Worm (Caenorhabditis elegans) whole organism, L3 larva: ENCODE data around the gene F17E9.15.

ENCODE experiments used
- aly-2 ChIP-seq: fragments of 150-350 bp; optimal IDR thresholded peaks from 2 replicates; lab custom pipeline; 2014; ENCODE audit warnings: missing biosample characterization, missing genetic modification characterization
- ama-1 ChIP-seq: fragments of 150-350 bp; optimal IDR thresholded peaks from 2 replicates; lab custom pipeline; 2018
- ceh-16 ChIP-seq: sonication (generic microtip); optimal IDR thresholded peaks from 2 replicates; lab custom pipeline; 2017; ENCODE audit warnings: missing biosample characterization, missing genetic modification characterization
- elt-1 ChIP-seq: fragments of 150-350 bp; optimal IDR thresholded peaks from 2 replicates; lab custom pipeline; 2014; ENCODE audit warnings: missing biosample characterization, missing genetic modification characterization
- fkh-10 ChIP-seq: sonication (generic microtip); optimal IDR thresholded peaks from 2 replicates; lab custom pipeline; 2017; ENCODE audit warnings: missing biosample characterization, missing genetic modification reagents, missing genetic modification characterization
- fos-1 ChIP-seq: fragments of 150-350 bp; optimal IDR thresholded peaks from 2 replicates; lab custom pipeline; 2014; ENCODE audit warnings: missing biosample characterization, missing genetic modification characterization
- mdl-1 ChIP-seq: fragments of 150-350 bp; optimal IDR thresholded peaks from 2 replicates; lab custom pipeline; 2014; ENCODE audit warnings: missing biosample characterization, missing genetic modification characterization
- nhr-25 ChIP-seq: sonication (generic microtip); optimal IDR thresholded peaks from 2 replicates; lab custom pipeline; 2017; ENCODE audit warnings: missing biosample characterization, missing genetic modification characterization
- nhr-67 ChIP-seq: fragments of 150-350 bp; optimal IDR thresholded peaks from 2 replicates; lab custom pipeline; 2014; ENCODE audit warnings: missing biosample characterization, missing genetic modification characterization
- nhr-77 ChIP-seq: fragments of 150-350 bp; optimal IDR thresholded peaks from 2 replicates; lab custom pipeline; 2014; ENCODE audit warnings: missing biosample characterization, missing genetic modification characterization
- pqm-1 ChIP-seq: fragments of 150-350 bp; optimal IDR thresholded peaks from 2 replicates; lab custom pipeline; 2017; ENCODE audit warnings: missing biosample characterization, missing genetic modification characterization, inconsistent platforms
- skn-1 ChIP-seq: fragments of 150-350 bp; optimal IDR thresholded peaks from 2 replicates; lab custom pipeline; 2014; ENCODE audit warnings: missing biosample characterization, missing genetic modification characterization
- snpc-4 ChIP-seq: fragments of 150-350 bp; optimal IDR thresholded peaks from 2 replicates; lab custom pipeline; 2014; ENCODE audit warnings: missing biosample characterization, missing genetic modification characterization
- unc-39 ChIP-seq: sonication (generic microtip); optimal IDR thresholded peaks from 4 replicates; lab custom pipeline; 2017; ENCODE audit warnings: missing biosample characterization, missing genetic modification characterization

- TF ChIP-seq mdl-1 (tag; lab: Kevin White, UChicago) (no peak), pqm-1 (tag; lab: Kevin White, UChicago) (no peak), nhr-67 (tag; lab: Kevin White, UChicago) (no peak), snpc-4 (tag; lab: Kevin White, UChicago) (no peak), skn-1 (tag; lab: Kevin White, UChicago) (no peak), fos-1 (no peak), ceh-16 (tag; lab: Kevin White, UChicago) (no peak), fkh-10 (GFP tag; lab: Kevin White, UChicago) (no peak), unc-39 (tag; lab: Kevin White, UChicago) (no peak), nhr-77 (tag; lab: Kevin White, UChicago) (no peak), aly-2 (no peak), elt-1 (tag; lab: Kevin White, UChicago) (no peak), nhr-25 (tag; lab: Kevin White, UChicago) (no peak), ama-1 (lab: Kevin White, UChicago) (no peak)
Observed at ce11 chrIV:8369135-8369534, 21.9 kb downstream of the F17E9.15 start, which contains the start of gene D2096.6.
